Fruit fly (Drosophila melanogaster) whole organism, pupa: ENCODE measurements around the gene CG31817.

ENCODE experiments used
- CG10348 ChIP-seq: fragments of 200-800 bp; sonication (Bioruptor generic); IDR thresholded peaks from 2 replicates; pipeline ENCODE4 v1.3.6; 2022; ENCODE audit warnings: missing biosample characterization, missing genetic modification characterization
- CG12605 ChIP-seq: fragments of 200-800 bp; sonication (Bioruptor generic); IDR thresholded peaks from 2 replicates; pipeline ENCODE4 v1.3.6; 2022; ENCODE audit warnings: missing biosample characterization, missing genetic modification characterization
- CG13204 ChIP-seq: fragments of 200-800 bp; sonication (Bioruptor generic); optimal IDR thresholded peaks from 2 replicates; lab custom pipeline; 2018; ENCODE audit warnings: missing biosample characterization, mild to moderate bottlenecking, missing genetic modification characterization, moderate library complexity
- CG14655 ChIP-seq: fragments of 200-800 bp; sonication (Bioruptor generic); optimal IDR thresholded peaks from 3 replicates; lab custom pipeline; 2017; ENCODE audit warnings: mild to moderate bottlenecking, missing biosample characterization, missing genetic modification reagents, missing genetic modification characterization
- CG15710 ChIP-seq: fragments of 200-800 bp; sonication (Bioruptor generic); optimal IDR thresholded peaks from 2 replicates; lab custom pipeline; 2018; ENCODE audit warnings: missing biosample characterization, mild to moderate bottlenecking, missing genetic modification characterization, moderate library complexity
- CG17806 ChIP-seq: fragments of 200-800 bp; sonication (Bioruptor generic); optimal IDR thresholded peaks from 2 replicates; lab custom pipeline; 2018; ENCODE audit warnings: missing biosample characterization, mild to moderate bottlenecking, missing genetic modification characterization, moderate library complexity
- CG32121 ChIP-seq: fragments of 200-800 bp; sonication (Bioruptor generic); IDR thresholded peaks from 2 replicates; pipeline ENCODE4 v1.3.6; 2022; ENCODE audit warnings: missing biosample characterization, missing genetic modification characterization
- CG34367 ChIP-seq: fragments of 200-800 bp; sonication (Bioruptor generic); optimal IDR thresholded peaks from 2 replicates; lab custom pipeline; 2018; ENCODE audit warnings: missing biosample characterization, mild to moderate bottlenecking, missing genetic modification characterization
- CG4496 ChIP-seq: fragments of 200-800 bp; sonication (Bioruptor generic); IDR thresholded peaks from 3 replicates; pipeline ENCODE4 v1.3.6; 2022; ENCODE audit warnings: missing biosample characterization, missing genetic modification characterization
- CG8159 ChIP-seq: fragments of 200-800 bp; sonication (Bioruptor generic); optimal IDR thresholded peaks from 3 replicates; lab custom pipeline; 2018; ENCODE audit warnings: missing biosample characterization, mild to moderate bottlenecking, missing genetic modification characterization, moderate library complexity
- CG8301 ChIP-seq: fragments of 200-800 bp; sonication (Bioruptor generic); optimal IDR thresholded peaks from 2 replicates; lab custom pipeline; 2018; ENCODE audit warnings: missing biosample characterization, mild to moderate bottlenecking, missing genetic modification characterization
- CG9948 ChIP-seq: fragments of 200-800 bp; sonication (Bioruptor generic); optimal IDR thresholded peaks from 2 replicates; lab custom pipeline; 2018; ENCODE audit warnings: missing biosample characterization, mild to moderate bottlenecking, missing genetic modification characterization, moderate library complexity
- D1 ChIP-seq: fragments of 200-800 bp; sonication (Bioruptor generic); optimal IDR thresholded peaks from 2 replicates; lab custom pipeline; 2018; ENCODE audit warnings: missing biosample characterization, mild to moderate bottlenecking, missing genetic modification characterization, moderate library complexity
- EcR ChIP-seq: fragments of 200-800 bp; sonication (Bioruptor generic); optimal IDR thresholded peaks from 3 replicates; lab custom pipeline; 2019; ENCODE audit warnings: missing biosample characterization, missing genetic modification characterization, mild to moderate bottlenecking, moderate library complexity, missing genetic modification reagents
- Ets98B ChIP-seq: fragments of 200-800 bp; sonication (Bioruptor generic); IDR thresholded peaks from 2 replicates; pipeline ENCODE4 v1.3.6; 2022; ENCODE audit warnings: missing biosample characterization, missing genetic modification characterization
- Pif1A ChIP-seq: fragments of 200-800 bp; sonication (Bioruptor generic); optimal IDR thresholded peaks from 3 replicates; lab custom pipeline; 2016; ENCODE audit warnings: missing biosample characterization, missing genetic modification characterization
- Pif1B ChIP-seq: fragments of 200-800 bp; sonication (Bioruptor generic); optimal IDR thresholded peaks from 3 replicates; lab custom pipeline; 2016; ENCODE audit warnings: missing biosample characterization, missing genetic modification characterization
- Snoo ChIP-seq: fragments of 200-800 bp; sonication (Bioruptor generic); optimal IDR thresholded peaks from 3 replicates; lab custom pipeline; 2017; ENCODE audit warnings: missing biosample characterization, mild to moderate bottlenecking, missing genetic modification characterization, inconsistent platforms
- fd96Ca ChIP-seq: fragments of 200-800 bp; sonication (Bioruptor generic); IDR thresholded peaks from 3 replicates; pipeline ENCODE4 v1.3.6; 2022; ENCODE audit warnings: missing biosample characterization, missing genetic modification characterization
- gl ChIP-seq: fragments of 200-800 bp; sonication (Bioruptor generic); optimal IDR thresholded peaks from 2 replicates; lab custom pipeline; 2018; ENCODE audit warnings: missing biosample characterization, mild to moderate bottlenecking, missing genetic modification characterization
- rn ChIP-seq: fragments of 200-800 bp; sonication (Bioruptor generic); IDR thresholded peaks from 2 replicates; pipeline ENCODE4 v1.3.6; 2022; ENCODE audit warnings: missing biosample characterization, missing genetic modification characterization

The CG31817 gene

DNA sequence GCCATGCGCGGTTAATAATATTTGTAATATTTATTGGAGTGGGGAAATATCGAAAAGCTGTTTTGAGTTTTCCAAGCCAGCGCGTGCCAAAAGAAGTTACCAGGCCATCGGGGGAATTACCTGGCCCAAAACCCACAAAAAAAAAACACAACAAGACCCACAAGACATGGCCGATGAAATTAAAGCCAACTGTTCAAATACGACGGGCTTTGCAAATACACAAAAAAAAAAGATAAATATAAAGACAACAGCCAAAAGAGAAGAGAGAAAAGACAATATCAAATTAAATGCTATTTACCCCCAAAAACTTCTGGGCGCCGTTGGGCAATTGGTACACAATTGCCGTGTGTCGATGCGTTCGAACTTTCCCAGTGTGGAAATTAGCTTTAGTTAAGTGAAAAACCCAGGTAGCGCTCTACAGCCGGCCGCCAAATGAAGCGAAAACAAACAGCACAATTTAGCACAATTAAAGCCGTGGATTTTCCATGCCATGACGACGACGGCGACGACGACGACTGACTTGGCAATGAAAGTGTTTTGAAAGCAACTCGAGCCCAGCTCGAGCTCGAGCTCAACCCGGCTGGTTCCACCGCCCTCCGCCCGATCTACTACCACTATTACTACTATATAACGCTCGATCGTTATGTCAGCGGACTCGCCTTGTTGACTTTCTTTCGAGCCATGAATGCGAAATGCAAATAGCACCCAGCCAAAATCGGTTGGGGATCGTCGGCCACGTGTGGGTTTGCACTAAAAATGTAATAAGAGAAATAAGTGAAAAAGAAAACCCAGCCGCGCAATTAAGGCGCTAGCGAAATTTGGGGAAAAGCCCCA, 19.7 kb downstream of the CG31817 start:
- TF ChIP-seq CG8159 (tag; lab: Kevin White, UChicago) = no peak
- no peak for TF ChIP-seq CG4496

DNA sequence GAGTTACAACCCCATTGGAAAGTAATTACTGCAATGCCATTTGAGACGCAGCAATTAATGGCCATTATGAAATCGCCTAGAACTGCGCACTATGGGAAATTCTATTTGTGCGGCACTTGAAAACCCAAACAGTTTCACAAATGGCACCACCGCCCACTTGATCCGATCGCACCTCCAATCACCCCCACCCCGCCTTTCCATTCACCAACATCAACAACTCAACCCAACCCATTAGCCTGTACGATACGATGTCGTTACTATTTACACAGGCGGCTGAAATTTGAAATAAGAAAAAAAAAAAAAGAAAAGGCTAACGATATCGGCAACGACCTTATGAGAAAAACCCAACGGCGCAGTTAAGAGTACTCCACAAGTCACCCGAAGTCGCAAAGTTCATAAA, 20.6 kb downstream of the CG31817 start:
- TF ChIP-seq CG13204 (GFP tag; lab: Kevin White, UChicago) = no peak
- no peak for TF ChIP-seq CG17806 (tag; lab: Kevin White, UChicago)
- no peak for TF ChIP-seq EcR (GFP tag; lab: Kevin White, UChicago)
- no peak for TF ChIP-seq D1 (tag; lab: Kevin White, UChicago)
- TF ChIP-seq gl (tag; lab: Kevin White, UChicago) = no peak
- no peak for TF ChIP-seq CG12605 (GFP tag; lab: Robert Waterston, UW)
- no peak for TF ChIP-seq CG15710
- TF ChIP-seq Pif1A (GFP tag; lab: Kevin White, UChicago) = no peak
- TF ChIP-seq CG4496 = no peak
- no peak for TF ChIP-seq CG34367
- no peak for TF ChIP-seq CG9948 (tag; lab: Kevin White, UChicago)
- no peak for TF ChIP-seq CG10348 (GFP tag; lab: Robert Waterston, UW)
- TF ChIP-seq Snoo = no peak
- no peak for TF ChIP-seq CG8159 (tag; lab: Kevin White, UChicago)

DNA sequence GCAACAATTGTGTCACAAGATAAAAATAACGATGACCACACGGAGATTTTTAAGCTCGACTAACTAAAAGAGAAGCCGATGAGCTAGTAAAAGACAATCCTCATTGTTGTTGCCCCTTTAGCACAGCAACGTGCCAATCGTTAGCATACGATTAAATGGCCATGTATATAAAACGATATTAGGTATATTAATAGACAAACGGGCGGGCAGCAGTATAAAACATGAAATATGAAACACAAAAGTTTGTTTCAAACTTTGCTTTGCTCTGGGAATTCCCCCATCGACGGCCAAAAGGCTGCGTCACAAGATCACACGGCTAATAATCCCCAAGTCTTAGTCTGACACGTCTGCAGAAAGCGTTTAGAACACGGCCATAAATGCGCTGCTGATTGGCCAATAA, 21.3 kb downstream of the CG31817 start:
- TF ChIP-seq EcR (GFP tag; lab: Kevin White, UChicago) (no peak), CG12605 (GFP tag; lab: Robert Waterston, UW) (no peak), Snoo (no peak), gl (tag; lab: Kevin White, UChicago) (no peak), D1 (tag; lab: Kevin White, UChicago) (no peak), CG17806 (tag; lab: Kevin White, UChicago) (no peak), CG8301 (tag; lab: Kevin White, UChicago) (no peak), Pif1A (GFP tag; lab: Kevin White, UChicago) (no peak), CG13204 (GFP tag; lab: Kevin White, UChicago) (no peak), CG14655 (GFP tag; lab: Kevin White, UChicago) (no peak), CG8159 (tag; lab: Kevin White, UChicago) (no peak), CG15710 (no peak), CG10348 (GFP tag; lab: Robert Waterston, UW) (no peak), Ets98B (GFP tag; lab: Robert Waterston, UW) (no peak), rn (no peak)

DNA sequence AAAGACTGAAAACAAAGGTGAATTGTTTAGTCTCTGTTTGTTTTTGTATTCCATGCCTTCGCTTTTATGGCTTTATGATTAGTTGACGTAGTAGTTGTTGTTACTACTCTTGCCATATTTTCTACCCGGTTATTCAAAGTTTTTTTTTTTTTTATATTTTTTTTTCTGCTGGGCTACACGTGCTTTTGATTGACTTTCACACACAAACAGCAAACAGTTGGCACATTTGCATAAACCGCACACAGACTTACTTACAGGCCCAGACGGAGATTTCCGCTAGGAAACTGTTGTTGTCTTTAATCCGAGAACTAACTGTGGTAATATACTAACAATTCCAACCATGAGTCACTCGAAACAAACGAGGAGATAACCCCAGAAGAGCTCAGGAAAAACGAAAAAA, 21.8 kb downstream of the CG31817 start:
- TF ChIP-seq fd96Ca (GFP tag; lab: Robert Waterston, UW) (no peak), CG8301 (tag; lab: Kevin White, UChicago) (no peak), D1 (tag; lab: Kevin White, UChicago) (no peak), gl (tag; lab: Kevin White, UChicago) (no peak), Snoo (no peak), CG12605 (GFP tag; lab: Robert Waterston, UW) (no peak), CG34367 (no peak), CG17806 (tag; lab: Kevin White, UChicago) (no peak), Pif1B (GFP tag; lab: Kevin White, UChicago) (no peak), CG14655 (GFP tag; lab: Kevin White, UChicago) (no peak), EcR (GFP tag; lab: Kevin White, UChicago) (no peak), CG10348 (GFP tag; lab: Robert Waterston, UW) (no peak)

DNA sequence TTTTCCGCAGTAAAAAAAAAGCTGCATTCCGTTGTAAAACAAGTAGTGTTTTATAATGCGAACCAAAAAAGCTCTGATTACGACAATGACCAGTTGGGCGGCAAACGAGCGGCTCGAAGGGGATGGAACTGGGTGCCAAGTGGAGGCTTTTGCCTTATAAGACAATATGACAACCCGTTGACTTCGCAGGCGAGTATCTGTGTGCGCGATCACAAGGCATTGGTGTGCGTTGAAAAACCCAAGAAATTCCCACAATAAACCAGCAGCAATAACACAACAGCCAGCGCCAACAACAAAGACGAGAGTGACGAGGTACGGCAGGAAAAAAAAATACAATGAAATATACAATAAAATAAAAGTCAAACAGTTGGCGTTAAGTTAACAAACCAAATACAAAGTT, 22.7 kb downstream of the CG31817 start:
- TF ChIP-seq D1 (tag; lab: Kevin White, UChicago) (no peak), fd96Ca (GFP tag; lab: Robert Waterston, UW) (no peak; the same call in 2 of the 3 replicates), Ets98B (GFP tag; lab: Robert Waterston, UW) (peak; percentile 44; the same call in 1 of the 2 replicates), EcR (GFP tag; lab: Kevin White, UChicago) (peak; percentile 86), CG13204 (GFP tag; lab: Kevin White, UChicago) (no peak), CG17806 (tag; lab: Kevin White, UChicago) (no peak), CG8301 (tag; lab: Kevin White, UChicago) (no peak), CG9948 (tag; lab: Kevin White, UChicago) (no peak), CG12605 (GFP tag; lab: Robert Waterston, UW) (peak; percentile 60), gl (tag; lab: Kevin White, UChicago) (peak; percentile 66), Snoo (peak; percentile 23), CG34367 (peak; percentile 3), Pif1B (GFP tag; lab: Kevin White, UChicago) (no peak), CG4496 (no peak), CG15710 (peak; percentile 16), rn (0 out of 2 replicates have a peak, but pooled peaks have one; percentile 15), Pif1A (GFP tag; lab: Kevin White, UChicago) (no peak), CG32121 (GFP tag; lab: Robert Waterston, UW) (peak; percentile 40; the same call in 1 of the 2 replicates), CG14655 (GFP tag; lab: Kevin White, UChicago) (no peak), CG10348 (GFP tag; lab: Robert Waterston, UW) (no peak), CG8159 (tag; lab: Kevin White, UChicago) (no peak)
- TF ChIP-seq, all 21 proteins: peak for 9

DNA sequence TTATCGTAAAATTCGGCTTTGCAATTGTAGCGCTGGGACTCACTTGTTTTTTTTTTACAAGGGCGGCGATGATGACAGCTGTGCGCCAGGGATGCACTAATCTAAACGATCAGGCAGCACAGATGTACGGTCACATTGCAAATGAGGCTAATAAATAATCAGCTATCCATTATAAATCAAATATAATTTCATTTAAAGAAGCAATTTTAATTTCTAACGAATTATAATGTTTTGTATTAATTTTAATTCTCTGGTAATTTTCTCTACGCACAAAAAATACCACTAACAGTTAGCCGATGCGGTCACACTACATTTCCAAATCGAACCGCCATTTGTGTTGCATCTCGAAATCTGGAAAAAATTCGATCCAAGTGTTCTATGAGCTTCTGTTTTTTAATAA, 27.0 kb downstream of the CG31817 start, which contains the start of the genes cni and fzy:
Gene cni, minus strand, starts transcription at position 79 of the 400 bp plus-strand sequence.
Gene fzy, plus strand, starts transcription at position 309 of the 400 bp plus-strand sequence.
- TF ChIP-seq CG12605 (GFP tag; lab: Robert Waterston, UW) = no peak
- no peak for TF ChIP-seq CG13204 (GFP tag; lab: Kevin White, UChicago)
- no peak for TF ChIP-seq CG8301 (tag; lab: Kevin White, UChicago)
- TF ChIP-seq CG10348 (GFP tag; lab: Robert Waterston, UW) = no peak
- TF ChIP-seq CG4496 = no peak
- TF ChIP-seq Pif1A (GFP tag; lab: Kevin White, UChicago) = no peak
- no peak; the same call in 1 of the 2 replicates for TF ChIP-seq Ets98B (GFP tag; lab: Robert Waterston, UW)
- no peak for TF ChIP-seq gl (tag; lab: Kevin White, UChicago)
